Worm (Caenorhabditis elegans) whole organism, early embryonic: Measurements from ENCODE around the gene F28A10.13.
"Not testable (repeated sequence)": the region's sequence is repeated elsewhere in the genome, so short reads cannot be mapped to it uniquely, and the experiment has no call there.

Source experiments
- B0310.2 ChIP-seq: sonication (generic microtip); optimal IDR thresholded peaks from 2 replicates; lab custom pipeline; 2016; ENCODE audit warnings: mild to moderate bottlenecking, missing genetic modification characterization, missing compliant biosample characterization
- F13C5.2 ChIP-seq: sonication (generic microtip); optimal IDR thresholded peaks from 2 replicates; lab custom pipeline; 2017; ENCODE audit warnings: mild to moderate bottlenecking, missing genetic modification characterization, inconsistent platforms, missing compliant biosample characterization
- aly-1 ChIP-seq: sonication (generic microtip); optimal IDR thresholded peaks from 2 replicates; lab custom pipeline; 2016; ENCODE audit warnings: missing genetic modification characterization, missing compliant biosample characterization
- ama-1 ChIP-seq: fragments of 150-350 bp; optimal IDR thresholded peaks from 2 replicates; lab custom pipeline; 2014
- ceh-13 ChIP-seq: fragments of 200-800 bp; sonication (Bioruptor generic); optimal IDR thresholded peaks from 2 replicates; lab custom pipeline; 2018; ENCODE audit warnings: mild to moderate bottlenecking, missing genetic modification characterization, missing compliant biosample characterization
- ceh-36 ChIP-seq: sonication (generic microtip); optimal IDR thresholded peaks from 2 replicates; lab custom pipeline; 2016; ENCODE audit warnings: missing genetic modification characterization, inconsistent platforms, missing compliant biosample characterization
- ets-7 ChIP-seq: sonication (generic microtip); optimal IDR thresholded peaks from 2 replicates; lab custom pipeline; 2016; ENCODE audit warnings: missing genotype, missing genetic modification characterization, missing compliant biosample characterization
- flt-1 ChIP-seq: fragments of 200-800 bp; sonication (Bioruptor generic); IDR thresholded peaks from 2 replicates; pipeline ENCODE4 v1.3.6; 2022; ENCODE audit warnings: missing genetic modification characterization, missing compliant biosample characterization
- hmbx-1 ChIP-seq: sonication (generic microtip); optimal IDR thresholded peaks from 2 replicates; lab custom pipeline; 2016; ENCODE audit warnings: mild to moderate bottlenecking, missing genetic modification characterization, missing compliant biosample characterization
- hmg-4 ChIP-seq: fragments of 200-800 bp; sonication (Bioruptor generic); optimal IDR thresholded peaks from 2 replicates; lab custom pipeline; 2018; ENCODE audit warnings: mild to moderate bottlenecking, missing genetic modification characterization, missing compliant biosample characterization
- hnd-1 ChIP-seq: sonication (generic microtip); optimal IDR thresholded peaks from 2 replicates; lab custom pipeline; 2016; ENCODE audit warnings: missing genetic modification characterization, missing compliant biosample characterization
- pes-1 ChIP-seq: fragments of 200-800 bp; sonication (Bioruptor generic); IDR thresholded peaks from 2 replicates; pipeline ENCODE4 v1.3.6; 2022; ENCODE audit warnings: missing genetic modification reagents, missing genetic modification characterization, missing compliant biosample characterization
- scrt-1 ChIP-seq: fragments of 200-800 bp; sonication (Bioruptor generic); IDR thresholded peaks from 2 replicates; pipeline ENCODE4 v1.3.6; 2022; ENCODE audit warnings: missing genetic modification characterization, missing compliant biosample characterization
- sea-1 ChIP-seq: fragments of 200-800 bp; sonication (Bioruptor generic); conservative IDR thresholded peaks from 2 replicates; pipeline ENCODE4 v1.3.6; 2022; ENCODE audit warnings: missing genetic modification characterization, missing compliant biosample characterization
- tbx-11 ChIP-seq: fragments of 200-800 bp; sonication (Bioruptor generic); IDR thresholded peaks from 2 replicates; pipeline ENCODE4 v1.3.6; 2022; ENCODE audit warnings: missing genetic modification characterization, missing compliant biosample characterization
- tbx-37 ChIP-seq: fragments of 200-800 bp; sonication (Bioruptor generic); conservative IDR thresholded peaks from 2 replicates; pipeline ENCODE4 v1.3.6; 2022; ENCODE audit warnings: missing genetic modification reagents, missing genetic modification characterization, missing compliant biosample characterization
- tra-4 ChIP-seq: sonication (generic microtip); optimal IDR thresholded peaks from 2 replicates; lab custom pipeline; 2017; ENCODE audit warnings: missing genetic modification characterization, missing compliant biosample characterization

The F28A10.13 gene

DNA sequence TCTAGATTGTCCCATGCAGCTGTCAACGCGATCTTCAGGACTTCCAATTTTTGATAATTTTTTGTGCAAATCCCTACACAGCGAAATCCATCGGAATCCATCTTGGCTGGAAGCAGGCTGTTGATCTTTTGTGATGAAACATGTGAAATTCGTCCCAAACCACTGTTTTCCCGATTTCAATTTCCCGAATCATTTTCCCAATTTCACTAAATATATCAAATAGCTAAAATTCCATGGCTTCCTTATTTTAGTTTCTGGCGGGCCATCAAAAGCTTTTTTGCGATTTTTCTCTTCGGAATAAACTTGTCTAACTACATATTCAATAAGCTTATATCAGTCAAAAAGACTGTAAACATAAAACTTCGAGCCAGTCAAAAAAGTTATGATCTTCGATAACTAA is 27.1 kb upstream of the F28A10.13 start, which contains the start of gene F46F5.8:
F46F5.8 (minus strand) TSS at position 101 of the 400 bp plus-strand sequence.
- TF ChIP-seq hmbx-1 (tag; lab: Kevin White, UChicago) = no peak
- no peak for TF ChIP-seq ets-7 (tag; lab: Kevin White, UChicago)
- no peak for TF ChIP-seq tbx-11
- no peak for TF ChIP-seq ceh-13 (GFP tag; lab: Kevin White, UChicago)
- no peak for TF ChIP-seq F13C5.2 (tag; lab: Kevin White, UChicago)
- TF ChIP-seq scrt-1 (GFP tag; lab: Robert Waterston, UW) = no peak
- no peak for TF ChIP-seq pes-1
- TF ChIP-seq ama-1 = no peak
- TF ChIP-seq hmg-4 = no peak
- TF ChIP-seq flt-1 (GFP tag; lab: Robert Waterston, UW) = no peak
- no peak for TF ChIP-seq tra-4 (tag; lab: Kevin White, UChicago)
- TF ChIP-seq hnd-1 = no peak
- TF ChIP-seq sea-1 = no peak
- TF ChIP-seq aly-1 (tag; lab: Kevin White, UChicago) = no peak
- TF ChIP-seq tbx-37 (GFP tag; lab: Robert Waterston, UW) = no peak
- no peak for TF ChIP-seq ceh-36

DNA sequence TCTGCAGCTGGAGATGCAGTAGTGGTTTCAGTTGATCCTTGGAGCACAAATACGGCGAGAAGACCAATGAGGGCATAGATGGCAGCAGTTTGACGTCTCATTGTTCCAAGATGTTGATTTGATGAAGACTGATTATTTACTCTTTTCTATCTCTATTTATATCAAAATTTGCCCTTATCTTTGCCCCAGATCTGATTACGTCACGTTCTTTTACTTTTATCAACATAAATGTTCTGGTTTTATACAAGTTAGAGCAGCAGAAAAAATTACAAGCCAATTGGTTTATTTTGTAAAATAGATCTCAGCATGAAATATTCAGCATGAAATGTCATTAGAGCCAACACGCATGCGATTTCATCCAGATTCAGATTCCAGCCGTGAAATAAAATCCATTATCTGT is 25.9 kb upstream of the F28A10.13 start, which contains the start of gene msrp-4:
msrp-4 (minus strand) TSS at position 101 of the 400 bp plus-strand sequence.
- TF ChIP-seq hnd-1; sea-1; scrt-1 (GFP tag; lab: Robert Waterston, UW): not testable (repeated sequence)

DNA sequence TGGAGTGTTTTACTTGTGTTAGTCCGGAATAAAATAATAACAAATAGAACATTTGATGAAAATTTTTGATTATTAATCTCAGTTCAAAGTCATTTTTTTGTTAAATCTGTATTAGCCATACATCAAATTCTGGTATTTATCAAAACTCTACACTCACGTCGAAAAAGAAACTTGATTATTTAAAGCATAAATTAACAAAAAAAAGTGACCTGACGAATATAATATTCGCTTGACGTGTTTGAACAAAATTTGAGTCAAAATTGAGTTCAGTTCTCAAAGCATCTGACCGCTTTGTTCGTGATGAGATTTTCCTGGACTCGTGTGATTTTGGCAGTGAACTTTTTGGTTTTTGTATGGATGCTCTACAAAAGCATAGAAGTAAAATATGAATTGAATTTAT is 25.1 kb upstream of the F28A10.13 start, which contains the start of gene F46F5.10:
F46F5.10 (plus strand) TSS at position 301 of the 400 bp plus-strand sequence.
- TF ChIP-seq F13C5.2 (tag; lab: Kevin White, UChicago) (no peak), ceh-36 (no peak), aly-1 (tag; lab: Kevin White, UChicago) (no peak), hmg-4 (no peak), hnd-1 (no peak), tra-4 (tag; lab: Kevin White, UChicago) (no peak), ceh-13 (GFP tag; lab: Kevin White, UChicago) (no peak)

DNA sequence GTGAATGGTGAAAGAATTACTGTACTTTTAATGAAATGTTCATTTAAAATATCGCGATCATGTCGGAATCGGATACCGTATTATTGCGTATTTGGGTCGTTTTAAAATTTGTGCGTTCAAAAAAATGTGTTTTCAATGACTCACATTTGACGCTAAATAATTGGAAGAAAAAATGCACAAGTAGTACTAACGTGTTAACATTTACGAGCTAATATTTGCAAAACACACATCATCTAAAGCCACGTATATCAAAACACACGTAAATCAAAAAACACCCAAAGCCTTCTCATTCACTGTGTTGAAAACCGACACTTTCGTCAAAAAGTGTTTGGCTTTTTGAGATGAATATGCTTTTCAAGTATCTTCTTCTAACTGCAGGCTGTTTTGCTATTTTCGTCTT is 23.1 kb upstream of the F28A10.13 start, which contains the start of gene F28A10.1:
F28A10.1 (plus strand) TSS at position 301 of the 400 bp plus-strand sequence.
- TF ChIP-seq ama-1 (no peak), ets-7 (tag; lab: Kevin White, UChicago) (no peak), aly-1 (tag; lab: Kevin White, UChicago) (no peak)

DNA sequence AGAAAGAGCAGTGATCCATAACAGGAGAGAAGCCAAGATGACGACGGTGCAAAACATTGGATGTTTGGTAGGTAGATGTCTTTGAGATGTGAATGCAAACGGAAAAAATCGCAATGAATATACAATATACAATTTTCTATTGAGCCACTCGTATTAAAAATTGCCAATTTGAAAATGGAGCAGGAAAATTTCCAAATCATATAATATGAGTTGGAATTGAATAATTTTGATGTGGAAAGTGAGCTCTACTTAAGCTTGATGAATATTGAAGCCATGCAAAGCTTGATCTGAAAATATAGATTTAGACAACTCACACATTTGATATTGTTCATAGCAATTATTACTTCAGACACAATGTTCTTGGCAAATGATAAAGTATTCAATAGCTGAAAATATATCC is 10.2 kb upstream of the F28A10.13 start, which contains the start of gene F28A10.8:
F28A10.8 (minus strand) TSS at position 101 of the 400 bp plus-strand sequence.
- TF ChIP-seq ceh-36 = no peak

DNA sequence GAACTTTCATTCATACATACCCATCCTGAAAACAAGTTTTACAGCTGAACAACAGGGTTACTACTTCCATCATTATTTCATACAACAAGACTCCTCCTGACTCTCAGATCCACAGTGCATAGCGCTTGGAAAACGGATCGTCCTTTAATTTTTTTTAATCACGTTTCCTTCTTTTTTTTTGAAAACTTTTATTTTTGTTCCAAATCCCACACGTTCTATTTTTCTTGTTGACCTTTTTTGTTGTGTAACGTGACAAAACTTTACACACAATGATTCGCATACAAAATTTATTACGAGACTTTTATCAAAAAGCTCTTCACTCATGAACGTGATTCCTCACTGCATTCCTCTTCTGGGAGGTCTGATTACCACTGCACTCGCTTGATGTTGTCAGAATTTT is 8.5 kb upstream of the F28A10.13 start, which contains the start of gene clc-33:
clc-33 (plus strand) TSS at position 301 of the 400 bp plus-strand sequence.
- TF ChIP-seq ama-1 (no peak), hnd-1 (no peak), hmbx-1 (tag; lab: Kevin White, UChicago) (no peak), tbx-37 (GFP tag; lab: Robert Waterston, UW) (no peak), ets-7 (tag; lab: Kevin White, UChicago) (no peak), ceh-36 (no peak), hmg-4 (no peak), pes-1 (no peak), flt-1 (GFP tag; lab: Robert Waterston, UW) (no peak), scrt-1 (GFP tag; lab: Robert Waterston, UW) (no peak), aly-1 (tag; lab: Kevin White, UChicago) (no peak)

DNA sequence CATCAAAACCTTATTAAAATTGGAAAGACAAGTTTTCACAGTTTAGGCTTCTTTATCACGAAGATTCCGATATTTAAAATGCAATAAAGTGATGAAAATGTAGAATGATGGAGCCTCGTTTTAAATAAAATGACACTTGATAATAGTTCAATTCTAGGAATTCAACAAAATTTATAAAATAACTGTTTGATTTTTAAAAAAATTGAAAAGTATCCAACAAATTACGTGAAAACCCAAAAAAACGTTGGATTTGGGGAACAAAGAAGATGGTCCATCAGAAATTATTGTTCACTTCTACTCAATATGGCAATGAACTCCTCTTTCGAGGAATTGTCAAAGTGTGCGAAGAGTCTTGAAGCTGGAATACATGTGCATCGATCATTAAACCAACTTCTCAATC is 4.6 kb upstream of the F28A10.13 start, which contains the start of gene F28A10.4:
F28A10.4 (plus strand) TSS at position 301 of the 400 bp plus-strand sequence.
- no peak for TF ChIP-seq hnd-1
- TF ChIP-seq tra-4 (tag; lab: Kevin White, UChicago) = no peak
- TF ChIP-seq flt-1 (GFP tag; lab: Robert Waterston, UW) = no peak
- TF ChIP-seq aly-1 (tag; lab: Kevin White, UChicago) = no peak
- no peak for TF ChIP-seq F13C5.2 (tag; lab: Kevin White, UChicago)
- no peak for TF ChIP-seq tbx-37 (GFP tag; lab: Robert Waterston, UW)
- TF ChIP-seq pes-1 = no peak
- TF ChIP-seq ceh-36 = no peak
- no peak for TF ChIP-seq ceh-13 (GFP tag; lab: Kevin White, UChicago)
- TF ChIP-seq tbx-11 = no peak
- TF ChIP-seq B0310.2 (tag; lab: Kevin White, UChicago) = no peak
- no peak for TF ChIP-seq hmbx-1 (tag; lab: Kevin White, UChicago)
- no peak for TF ChIP-seq scrt-1 (GFP tag; lab: Robert Waterston, UW)
- no peak for TF ChIP-seq hmg-4
- no peak for TF ChIP-seq ets-7 (tag; lab: Kevin White, UChicago)
- no peak for TF ChIP-seq ama-1

DNA sequence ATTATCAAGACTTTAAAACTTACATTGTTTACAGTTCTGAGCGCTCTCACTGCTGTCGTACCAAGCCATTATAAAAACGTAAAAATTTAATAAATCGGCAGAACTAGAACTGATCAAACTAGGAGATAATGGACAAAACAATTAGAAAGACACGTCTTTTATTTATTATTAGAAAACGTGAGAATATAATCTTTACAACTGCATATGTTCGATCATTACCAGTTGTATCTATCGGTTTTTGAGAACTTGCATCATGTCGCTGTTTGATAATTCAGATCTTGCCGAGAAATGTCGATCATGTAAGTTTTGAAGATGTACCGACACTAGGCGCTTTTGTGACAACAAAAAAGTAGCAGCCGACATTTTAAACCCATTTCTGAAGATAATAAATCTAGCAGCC is 3.0 kb upstream of the F28A10.13 start, which contains the start of gene F28A10.7:
F28A10.7 (minus strand) TSS at position 101 of the 400 bp plus-strand sequence.
- TF ChIP-seq ets-7 (tag; lab: Kevin White, UChicago) (no peak), scrt-1 (GFP tag; lab: Robert Waterston, UW) (no peak), flt-1 (GFP tag; lab: Robert Waterston, UW) (no peak)

DNA sequence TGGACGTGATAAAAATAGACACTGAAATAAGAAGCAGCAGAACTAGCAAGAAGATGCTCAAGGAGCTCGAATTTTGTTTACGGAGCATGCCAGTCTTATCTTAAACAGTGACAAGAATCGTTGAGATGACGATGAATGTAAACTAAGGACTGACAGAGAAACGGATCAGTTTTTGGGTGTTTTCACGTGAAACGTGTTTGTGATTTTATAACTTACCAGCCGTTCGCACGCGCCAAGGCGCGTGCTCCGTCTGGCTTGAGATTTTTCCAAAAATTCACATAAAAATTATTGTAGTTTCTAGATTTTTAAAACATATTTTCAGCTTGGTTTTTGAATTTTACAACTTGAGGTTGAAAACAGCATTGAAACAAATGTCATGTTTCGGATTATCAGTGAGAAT is 2.0 kb downstream of the F28A10.13 start, which contains the start of gene F28A10.5:
F28A10.5 (minus strand) TSS at position 101 of the 400 bp plus-strand sequence.
- not testable (repeated sequence) for TF ChIP-seq ceh-36; ama-1; tbx-37 (GFP tag; lab: Robert Waterston, UW)
